Worm (Caenorhabditis elegans): ENCODE data around the gene F38H4.4.

The F38H4.4 gene

DNA sequence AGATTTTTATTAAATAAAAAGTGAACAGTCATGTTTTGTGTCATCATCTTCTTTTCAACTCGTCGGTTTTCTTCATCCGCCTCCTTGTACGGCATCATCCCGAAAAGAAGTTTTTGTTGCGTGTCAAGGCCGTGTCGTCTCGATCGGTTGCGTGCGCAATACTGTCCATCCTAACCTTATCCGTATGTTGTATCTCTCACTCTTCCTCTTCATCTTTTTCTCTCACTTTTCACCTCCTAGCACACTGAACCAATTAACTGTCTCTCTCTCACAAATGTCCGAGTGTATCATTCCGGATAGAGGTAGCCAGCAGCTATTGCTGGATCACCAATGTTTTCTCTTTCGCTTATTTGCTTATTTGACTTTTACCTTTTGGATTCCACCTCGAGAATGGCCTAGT lies 35.4 kb downstream of the F38H4.4 start:
- no peak for TF ChIP-seq fos-1 (tag; optimal IDR thresholded peaks at IDR 0.05)
- TF ChIP-seq elt-1 (tag; optimal IDR thresholded peaks at IDR 0.05) = no peak
- no peak for TF ChIP-seq nhr-76 (tag; optimal IDR thresholded peaks at IDR 0.05)
- no peak for TF ChIP-seq nfya-1 (tag; optimal IDR thresholded peaks at IDR 0.05; ENCODE audit: insufficient read depth)
- TF ChIP-seq hmg-11 (tag; optimal IDR thresholded peaks at IDR 0.05) = no peak
- no peak for TF ChIP-seq nhr-77 (tag; optimal IDR thresholded peaks at IDR 0.05)
- TF ChIP-seq nhr-23 (tag; optimal IDR thresholded peaks at IDR 0.05) = peak; percentile 92
- no peak for TF ChIP-seq ceh-16 (tag; optimal IDR thresholded peaks at IDR 0.05)
- TF ChIP-seq nhr-43 (tag; optimal IDR thresholded peaks at IDR 0.05; ENCODE audit: poor library complexity, severe bottlenecking) = peak; percentile 45
- peak; percentile 44 for TF ChIP-seq nhr-25 (tag; optimal IDR thresholded peaks at IDR 0.05)
- TF ChIP-seq sea-2 (GFP tag; optimal IDR thresholded peaks at IDR 0.05) = no peak
- no peak for TF ChIP-seq ceh-82 (tag; optimal IDR thresholded peaks at IDR 0.05)
- no peak for TF ChIP-seq mdl-1 (tag; optimal IDR thresholded peaks at IDR 0.05)

DNA sequence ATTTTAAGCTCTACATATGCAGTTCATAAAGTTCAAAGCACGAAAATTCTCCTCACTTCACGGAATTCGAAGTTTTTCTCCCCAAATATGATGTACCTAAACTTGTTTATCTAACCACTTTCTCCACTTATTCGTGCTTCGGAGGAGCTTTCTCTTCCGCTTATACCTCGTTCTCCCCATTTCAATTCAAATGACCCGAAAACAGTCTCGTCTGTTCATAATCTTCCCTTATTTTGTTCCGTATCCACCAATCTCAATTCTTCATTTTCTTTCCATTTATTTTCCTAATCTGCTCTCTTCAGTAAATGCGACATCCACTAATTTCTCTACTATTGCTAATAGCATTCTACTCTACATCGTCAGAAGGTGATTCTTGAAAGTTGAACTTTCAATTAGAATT lies 37.3 kb downstream of the F38H4.4 start, which contains the start of gene let-653:
TSS of gene let-653 (plus strand) at position 301 of the 400 bp plus-strand sequence.
- TF ChIP-seq lin-39 (tag; optimal IDR thresholded peaks at IDR 0.05) (no peak), snpc-4 (tag; optimal IDR thresholded peaks at IDR 0.05) (no peak), elt-1 (tag; optimal IDR thresholded peaks at IDR 0.05) (no peak), sea-2 (GFP tag; optimal IDR thresholded peaks at IDR 0.05) (no peak), nfya-1 (tag; optimal IDR thresholded peaks at IDR 0.05; ENCODE audit: insufficient read depth) (no peak), nhr-28 (tag; optimal IDR thresholded peaks at IDR 0.05) (no peak), unc-39 (tag; optimal IDR thresholded peaks at IDR 0.05) (no peak), egl-27 (tag; optimal IDR thresholded peaks at IDR 0.05) (no peak), elt-2 (tag; optimal IDR thresholded peaks at IDR 0.05) (no peak), hmg-11 (tag; optimal IDR thresholded peaks at IDR 0.05) (no peak), R02D3.7 (tag; optimal IDR thresholded peaks at IDR 0.05) (no peak), unc-62 (GFP tag; optimal IDR thresholded peaks at IDR 0.05) (no peak), tbx-2 (tag; optimal IDR thresholded peaks at IDR 0.05) (no peak), skn-1 (tag; optimal IDR thresholded peaks at IDR 0.05) (no peak), pha-4 (tag; optimal IDR thresholded peaks at IDR 0.05) (no peak), nhr-12 (tag; optimal IDR thresholded peaks at IDR 0.05) (no peak), ZK546.5 (tag; optimal IDR thresholded peaks at IDR 0.05) (no peak), ceh-82 (tag; optimal IDR thresholded peaks at IDR 0.05) (no peak), ama-1 (optimal IDR thresholded peaks at IDR 0.05) (no peak), mdl-1 (tag; optimal IDR thresholded peaks at IDR 0.05) (no peak)

DNA sequence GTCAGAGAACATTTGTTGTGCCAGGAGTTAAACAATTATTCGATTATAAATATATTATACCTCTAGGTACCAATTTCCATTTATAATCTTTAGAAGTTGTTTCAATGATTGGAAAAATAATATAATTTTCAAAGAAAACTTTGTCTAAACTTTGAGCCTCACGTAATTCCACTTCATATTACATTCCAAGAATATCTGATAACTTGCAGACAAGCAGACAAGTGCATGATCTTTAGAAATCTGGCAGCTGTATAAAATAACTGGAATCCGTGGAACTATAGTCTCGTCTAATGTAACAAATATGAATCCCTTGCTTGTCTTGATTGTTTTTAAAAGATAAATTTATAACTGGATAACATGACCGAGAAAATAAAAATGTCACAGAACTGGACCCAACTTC lies 44.5 kb downstream of the F38H4.4 start:
- TF ChIP-seq ztf-4 (tag; optimal IDR thresholded peaks at IDR 0.05) (no peak), pqm-1 (tag; optimal IDR thresholded peaks at IDR 0.05) (no peak), nhr-76 (tag; optimal IDR thresholded peaks at IDR 0.05) (no peak)

DNA sequence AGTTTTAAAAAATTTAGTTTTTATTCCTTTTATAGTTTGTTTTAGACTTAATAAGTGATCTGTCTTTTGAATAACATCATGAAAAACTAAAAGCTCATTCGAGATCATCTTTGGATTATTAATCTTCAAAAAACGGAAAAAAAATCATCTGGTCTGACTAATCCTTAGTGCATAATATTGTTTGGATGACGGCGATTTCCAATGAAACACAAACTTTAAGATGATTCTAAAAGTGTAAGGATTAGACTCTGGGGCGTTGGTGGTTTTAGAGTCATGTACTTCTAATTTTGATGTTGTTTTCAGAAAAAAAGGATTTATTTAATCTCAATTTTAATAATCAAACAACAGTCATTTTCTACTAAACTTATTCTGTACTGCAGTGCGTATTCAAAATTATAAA lies 45.3 kb downstream of the F38H4.4 start:
- TF ChIP-seq nfya-1 (tag; optimal IDR thresholded peaks at IDR 0.05; ENCODE audit: insufficient read depth) (no peak), fos-1 (tag; optimal IDR thresholded peaks at IDR 0.05) (no peak), nhr-11 (tag; optimal IDR thresholded peaks at IDR 0.05) (no peak), unc-62 (GFP tag; optimal IDR thresholded peaks at IDR 0.05) (no peak), ztf-11 (tag; optimal IDR thresholded peaks at IDR 0.05) (no peak), ztf-4 (tag; optimal IDR thresholded peaks at IDR 0.05) (no peak), nhr-23 (tag; optimal IDR thresholded peaks at IDR 0.05) (no peak), snpc-4 (tag; optimal IDR thresholded peaks at IDR 0.05) (no peak), eor-1 (tag; optimal IDR thresholded peaks at IDR 0.05) (no peak), unc-39 (tag; optimal IDR thresholded peaks at IDR 0.05) (no peak), mml-1 (tag; optimal IDR thresholded peaks at IDR 0.05) (no peak), sea-2 (GFP tag; optimal IDR thresholded peaks at IDR 0.05) (no peak), nhr-67 (tag; optimal IDR thresholded peaks at IDR 0.05) (no peak), ceh-16 (tag; optimal IDR thresholded peaks at IDR 0.05) (no peak), jun-1 (tag; optimal IDR thresholded peaks at IDR 0.05) (no peak), fkh-2 (tag; optimal IDR thresholded peaks at IDR 0.05) (no peak), daf-12 (tag; optimal IDR thresholded peaks at IDR 0.05) (no peak), lin-39 (tag; optimal IDR thresholded peaks at IDR 0.05) (no peak), egl-5 (tag; optimal IDR thresholded peaks at IDR 0.05) (no peak), elt-2 (tag; optimal IDR thresholded peaks at IDR 0.05) (no peak)
